Worm (Caenorhabditis elegans): ENCODE results near the gene bcl-7.

bcl-7 gene

DNA sequence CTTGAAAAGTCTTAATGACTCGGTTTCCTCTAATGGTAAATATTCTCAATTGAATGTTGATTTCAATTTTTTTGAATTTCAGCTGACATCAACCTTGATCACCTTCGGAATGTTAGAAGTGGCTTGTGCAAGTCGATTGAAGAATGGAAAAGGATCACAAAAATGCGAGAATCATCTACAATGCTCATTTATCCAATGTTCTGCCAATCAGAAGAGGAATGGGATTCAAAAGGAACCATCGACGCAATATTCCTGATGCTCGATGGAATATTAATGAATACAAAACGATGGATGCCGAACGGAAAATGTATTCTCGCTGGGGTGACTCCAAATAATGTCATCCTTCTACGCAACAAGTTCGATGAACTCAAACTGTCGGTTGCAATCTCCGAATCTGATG lies 35.7 kb downstream of the bcl-7 start:
- TF ChIP-seq hlh-12 (tag; optimal IDR thresholded peaks at IDR 0.05) (no peak), rcor-1 (GFP tag; IDR thresholded peaks at IDR 0.05) (no peak), attf-6 (GFP tag; IDR thresholded peaks at IDR 0.05) (no peak), B0261.1 (tag; optimal IDR thresholded peaks at IDR 0.05) (no peak), D2030.7 (GFP tag; IDR thresholded peaks at IDR 0.05) (no peak), sptf-2 (GFP tag; optimal IDR thresholded peaks at IDR 0.05) (no peak)

DNA sequence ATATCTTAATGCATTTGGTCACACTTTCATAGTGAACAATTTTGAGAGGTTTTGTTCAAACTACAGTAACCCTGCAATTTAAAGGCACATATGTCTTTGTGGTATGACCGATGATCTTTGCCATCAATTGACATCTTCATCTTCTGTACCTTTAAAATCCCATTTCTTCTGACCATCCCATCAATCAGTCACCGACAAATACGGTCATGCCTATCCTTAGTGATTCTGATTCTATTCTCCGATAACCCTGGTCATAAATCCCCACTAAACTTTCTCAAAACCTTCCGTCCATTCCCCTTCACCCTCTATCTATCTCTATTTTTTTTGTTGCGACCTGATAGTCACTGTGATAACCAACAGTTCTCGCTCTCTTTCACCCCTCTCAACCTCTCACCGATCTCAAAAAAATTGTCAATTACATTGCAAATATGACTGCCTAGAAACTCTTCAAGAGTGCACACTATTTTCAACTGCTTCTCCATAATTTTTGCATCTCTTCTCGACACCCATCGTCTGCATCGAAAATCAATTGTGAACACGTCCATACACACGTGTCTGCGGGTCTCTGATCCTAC lies 38.3 kb downstream of the bcl-7 start:
- TF ChIP-seq ccch-3 (GFP tag; optimal IDR thresholded peaks at IDR 0.05), result no peak
- TF ChIP-seq sptf-2 (GFP tag; optimal IDR thresholded peaks at IDR 0.05), result no peak
- no peak for TF ChIP-seq lag-1 (GFP tag; IDR thresholded peaks at IDR 0.05)
- TF ChIP-seq xnd-1 (tag; optimal IDR thresholded peaks at IDR 0.05), result no peak
- TF ChIP-seq Y95B8A.8 (GFP tag; IDR thresholded peaks at IDR 0.05), result no peak
- TF ChIP-seq nhr-80 (tag; optimal IDR thresholded peaks at IDR 0.05), result peak; percentile 79
- TF ChIP-seq hmg-1.2 (GFP tag; IDR thresholded peaks at IDR 0.05), result peak; percentile 28; the same call in 1 of the 2 replicates
- TF ChIP-seq atf-7 (tag; optimal IDR thresholded peaks at IDR 0.05), result no peak
- TF ChIP-seq Y53F4B.3 (GFP tag; IDR thresholded peaks at IDR 0.05), result no peak
- no peak for TF ChIP-seq F49E8.2 (tag; optimal IDR thresholded peaks at IDR 0.05; ENCODE audit: insufficient read depth)
- TF ChIP-seq cebp-2 (GFP tag; IDR thresholded peaks at IDR 0.05), result no peak
- TF ChIP-seq hrde-1 (tag; optimal IDR thresholded peaks at IDR 0.05; ENCODE audit: borderline replicate concordance), result no peak
- TF ChIP-seq ztf-26 (tag; optimal IDR thresholded peaks at IDR 0.05), result no peak

DNA sequence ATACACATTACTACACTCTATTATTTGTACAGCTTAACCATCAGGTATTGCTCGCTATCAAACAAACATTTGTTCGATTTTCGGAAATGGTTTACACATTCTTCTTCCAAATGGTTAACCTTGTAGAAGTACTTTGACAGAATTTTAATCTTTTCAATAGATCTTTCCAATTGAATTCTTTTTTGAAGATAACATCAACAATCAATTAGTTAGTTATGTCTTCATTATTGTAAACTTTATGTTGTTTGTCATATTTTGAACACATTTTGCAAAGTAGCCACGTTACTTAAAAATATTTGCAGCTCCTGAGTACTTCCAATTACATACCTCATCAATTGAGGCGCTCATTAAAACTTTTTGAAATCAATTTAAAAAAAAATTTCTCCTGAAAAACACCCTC lies 39.5 kb downstream of the bcl-7 start:
- TF ChIP-seq ets-4 (GFP tag; optimal IDR thresholded peaks at IDR 0.05) (no peak), Y79H2A.3 (GFP tag; conservative IDR thresholded peaks at IDR 0.05) (no peak), F33H1.4 (GFP tag; IDR thresholded peaks at IDR 0.05) (no peak), ceh-27 (GFP tag; optimal IDR thresholded peaks at IDR 0.05) (no peak), cebp-1 (GFP tag; IDR thresholded peaks at IDR 0.05) (no peak), cebp-1 (tag; optimal IDR thresholded peaks at IDR 0.05) (no peak), ztf-26 (tag; optimal IDR thresholded peaks at IDR 0.05) (no peak), madf-3 (GFP tag; IDR thresholded peaks at IDR 0.05) (no peak)

DNA sequence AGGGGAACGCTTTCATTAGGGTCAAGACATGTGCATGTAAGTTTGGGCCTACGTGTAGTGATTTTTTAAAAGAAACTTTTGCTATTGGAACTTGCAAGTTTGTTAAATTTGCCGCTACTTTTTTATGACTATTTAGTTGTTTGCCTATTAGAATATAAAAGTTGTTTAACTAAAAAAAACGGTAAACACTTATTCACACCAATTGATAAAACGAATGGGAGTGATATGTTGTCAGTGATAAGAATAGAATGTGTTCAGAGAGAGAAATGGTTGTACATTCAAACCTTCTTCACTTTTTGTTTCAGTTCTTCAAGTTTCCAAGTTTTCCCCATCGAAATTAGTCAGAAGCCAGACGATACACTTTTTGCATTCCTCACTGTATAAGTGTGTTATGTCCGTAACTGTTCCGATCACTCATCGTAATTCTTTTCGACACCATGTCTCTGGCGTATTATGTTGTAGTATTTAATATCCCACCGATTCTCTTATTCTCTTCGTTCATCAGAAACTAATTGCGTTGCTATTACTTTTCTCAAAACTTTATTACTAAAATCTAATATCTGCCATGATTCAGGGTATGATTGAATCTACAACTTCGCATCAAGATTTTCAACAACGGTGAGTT lies 40.1 kb downstream of the bcl-7 start, which contains the start of gene dct-6:
Gene dct-6 (plus strand): TSS at position 575 of the 625 bp plus-strand sequence.
- TF ChIP-seq ceh-100 (GFP tag; IDR thresholded peaks at IDR 0.05), result no peak
- no peak for TF ChIP-seq K12H6.12 (tag; optimal IDR thresholded peaks at IDR 0.05)
- no peak for TF ChIP-seq ZK185.1 (tag; optimal IDR thresholded peaks at IDR 0.05; ENCODE audit: poor library complexity, severe bottlenecking)
- TF ChIP-seq ztf-28 (GFP tag; IDR thresholded peaks at IDR 0.05), result no peak
- TF ChIP-seq nhr-80 (tag; optimal IDR thresholded peaks at IDR 0.05), result peak; percentile 41
- TF ChIP-seq hmg-1.2 (GFP tag; IDR thresholded peaks at IDR 0.05), result no peak
- no peak for TF ChIP-seq sea-2 (GFP tag; IDR thresholded peaks at IDR 0.05)

DNA sequence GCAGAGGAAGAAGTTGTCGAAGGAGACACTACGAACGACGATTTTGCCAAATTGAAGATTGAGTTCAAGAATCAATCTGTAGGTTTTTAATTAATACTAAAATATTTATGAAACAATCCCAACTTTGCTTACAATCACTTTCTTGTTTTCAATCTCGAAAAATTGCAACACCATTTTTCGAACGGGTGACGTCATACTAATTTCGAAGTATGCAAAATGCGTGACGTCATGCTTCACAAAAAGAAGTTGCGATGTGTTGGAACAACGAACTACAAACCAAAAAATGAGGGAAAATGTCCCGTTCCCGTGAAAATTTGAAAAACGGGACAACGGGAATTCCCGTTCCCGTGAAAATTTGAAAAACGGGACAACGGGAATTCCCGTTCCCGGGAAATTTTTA lies 41.8 kb downstream of the bcl-7 start:
- no peak for TF ChIP-seq nfya-1 (tag; optimal IDR thresholded peaks at IDR 0.05; ENCODE audit: borderline replicate concordance, insufficient read depth)
- TF ChIP-seq lag-1 (GFP tag; IDR thresholded peaks at IDR 0.05), result no peak
- TF ChIP-seq nhr-80 (tag; optimal IDR thresholded peaks at IDR 0.05), result no peak
- no peak for TF ChIP-seq rpc-1 (optimal IDR thresholded peaks at IDR 0.05)
- no peak for TF ChIP-seq rpc-1 (tag; optimal IDR thresholded peaks at IDR 0.05)
- TF ChIP-seq tbp1 (GFP tag; optimal IDR thresholded peaks at IDR 0.05), result no peak
- no peak for TF ChIP-seq chd-7 (tag; optimal IDR thresholded peaks at IDR 0.05)
- TF ChIP-seq F37B4.10 (GFP tag; IDR thresholded peaks at IDR 0.05), result no peak
- TF ChIP-seq unc-62 (GFP tag; optimal IDR thresholded peaks at IDR 0.05), result no peak
